Worm (Caenorhabditis elegans) whole organism, young adult: ENCODE measurements around the gene F45C12.17.

ENCODE experiments used
- B0019.2 ChIP-seq: fragments of 200-800 bp; sonication (Bioruptor generic); conservative IDR thresholded peaks from 2 replicates; pipeline ENCODE4 v1.3.6; 2022; ENCODE audit warnings: missing genetic modification reagents, missing genetic modification characterization, missing compliant biosample characterization
- B0261.1 ChIP-seq: sonication (generic microtip); optimal IDR thresholded peaks from 2 replicates; lab custom pipeline; 2016; ENCODE audit warnings: mild to moderate bottlenecking, missing genetic modification characterization, moderate library complexity, missing compliant biosample characterization
- C17E4.6 ChIP-seq: fragments of 200-800 bp; sonication (Bioruptor generic); IDR thresholded peaks from 2 replicates; pipeline ENCODE4 v1.3.6; 2022; ENCODE audit warnings: missing genetic modification reagents, missing genetic modification characterization, missing compliant biosample characterization
- F10E7.11 ChIP-seq: sonication (generic microtip); optimal IDR thresholded peaks from 2 replicates; lab custom pipeline; 2017; ENCODE audit warnings: mild to moderate bottlenecking, missing genetic modification characterization, moderate library complexity, missing compliant biosample characterization
- F22D6.2 ChIP-seq: sonication (generic microtip); optimal IDR thresholded peaks from 2 replicates; lab custom pipeline; 2016; ENCODE audit warnings: mild to moderate bottlenecking, missing genetic modification characterization, missing compliant biosample characterization
- F49E8.2 ChIP-seq: sonication (generic microtip); optimal IDR thresholded peaks from 3 replicates; lab custom pipeline; 2017; ENCODE audit warnings: missing genetic modification characterization, mild to moderate bottlenecking, missing compliant biosample characterization, antibody characterized with exemption, moderate library complexity; ENCODE audit not compliant: insufficient read depth
- F52B5.7 ChIP-seq: sonication (generic microtip); optimal IDR thresholded peaks from 2 replicates; lab custom pipeline; 2016; ENCODE audit warnings: mild to moderate bottlenecking, missing genetic modification characterization, missing compliant biosample characterization
- K12H6.12 ChIP-seq: fragments of 200-800 bp; sonication (Bioruptor generic); optimal IDR thresholded peaks from 2 replicates; lab custom pipeline; 2018; ENCODE audit warnings: mild to moderate bottlenecking, missing genetic modification characterization, missing compliant biosample characterization
- T07F8.4 ChIP-seq: sonication (generic microtip); optimal IDR thresholded peaks from 2 replicates; lab custom pipeline; 2016; ENCODE audit warnings: mild to moderate bottlenecking, missing genetic modification characterization, moderate library complexity, missing compliant biosample characterization
- aptf-2 ChIP-seq: fragments of 200-800 bp; sonication (Bioruptor generic); conservative IDR thresholded peaks from 2 replicates; pipeline ENCODE4 v1.3.6; 2022; ENCODE audit warnings: missing genetic modification reagents, missing genetic modification characterization, missing compliant biosample characterization
- bed-1 ChIP-seq: fragments of 200-800 bp; sonication (Bioruptor generic); IDR thresholded peaks from 2 replicates; pipeline ENCODE4 v1.3.6; 2022; ENCODE audit warnings: missing genetic modification reagents, missing genetic modification characterization, missing compliant biosample characterization
- ceh-79 ChIP-seq: sonication (generic microtip); optimal IDR thresholded peaks from 2 replicates; lab custom pipeline; 2017; ENCODE audit warnings: mild to moderate bottlenecking, missing genetic modification characterization, missing compliant biosample characterization
- chd-7 ChIP-seq: sonication (generic microtip); optimal IDR thresholded peaks from 2 replicates; lab custom pipeline; 2016; ENCODE audit warnings: mild to moderate bottlenecking, missing genetic modification characterization, moderate library complexity, missing compliant biosample characterization
- die-1 ChIP-seq: sonication (generic microtip); optimal IDR thresholded peaks from 2 replicates; lab custom pipeline; 2016; ENCODE audit warnings: missing genotype, mild to moderate bottlenecking, missing genetic modification characterization, missing compliant biosample characterization
- dox-1 ChIP-seq: fragments of 200-800 bp; sonication (Bioruptor generic); IDR thresholded peaks from 2 replicates; pipeline ENCODE4 v1.3.6; 2022; ENCODE audit warnings: missing genetic modification reagents, missing genetic modification characterization, missing compliant biosample characterization
- efl-1 ChIP-seq: fragments of 150-350 bp; optimal IDR thresholded peaks from 2 replicates; lab custom pipeline; 2014; ENCODE audit warnings: missing biosample characterization, missing genetic modification reagents, missing genetic modification characterization
- egl-18 ChIP-seq: fragments of 200-800 bp; sonication (Bioruptor generic); IDR thresholded peaks from 2 replicates; pipeline ENCODE4 v1.3.6; 2022; ENCODE audit warnings: missing genetic modification reagents, missing genetic modification characterization, missing compliant biosample characterization
- gei-17 ChIP-seq: fragments of 200-800 bp; sonication (Bioruptor generic); optimal IDR thresholded peaks from 2 replicates; lab custom pipeline; 2018; ENCODE audit warnings: mild to moderate bottlenecking, missing genetic modification characterization, missing compliant biosample characterization
- hlh-12 ChIP-seq: sonication (generic microtip); optimal IDR thresholded peaks from 2 replicates; lab custom pipeline; 2016; ENCODE audit warnings: missing genetic modification characterization, missing compliant biosample characterization
- hmg-1.2 ChIP-seq: fragments of 200-800 bp; sonication (Bioruptor generic); IDR thresholded peaks from 2 replicates; pipeline ENCODE4 v1.3.6; 2022; ENCODE audit warnings: missing genetic modification reagents, missing genetic modification characterization, missing compliant biosample characterization
- lin-26 ChIP-seq: fragments of 200-800 bp; sonication (Bioruptor generic); IDR thresholded peaks from 2 replicates; pipeline ENCODE4 v1.3.6; 2022; ENCODE audit warnings: missing genetic modification reagents, missing genetic modification characterization, missing compliant biosample characterization
- lin-35 ChIP-seq, 3 experiments: fragments of 150-350 bp in 2 of 3; sonication (generic microtip) in 1 of 3; optimal IDR thresholded peaks; 2 replicates each; lab custom pipeline; 2014 to 2018; ENCODE audit warnings: missing biosample characterization in 3 of 3, missing genetic modification characterization in 3 of 3, missing genetic modification reagents in 3 of 3
- lin-40 ChIP-seq: sonication (generic microtip); optimal IDR thresholded peaks from 2 replicates; lab custom pipeline; 2016; ENCODE audit warnings: missing genetic modification characterization, mild to moderate bottlenecking, missing compliant biosample characterization, missing genotype, missing genetic modification reagents
- madf-10 ChIP-seq: sonication (generic microtip); optimal IDR thresholded peaks from 2 replicates; lab custom pipeline; 2016; ENCODE audit warnings: mild to moderate bottlenecking, missing genetic modification characterization, missing compliant biosample characterization
- madf-6 ChIP-seq: fragments of 200-800 bp; sonication (Bioruptor generic); IDR thresholded peaks from 2 replicates; pipeline ENCODE4 v1.3.6; 2022; ENCODE audit warnings: missing genetic modification reagents, missing genetic modification characterization, missing compliant biosample characterization
- mes-4 ChIP-seq: sonication (generic microtip); optimal IDR thresholded peaks from 2 replicates; lab custom pipeline; 2016; ENCODE audit warnings: missing genotype, missing genetic modification characterization, missing compliant biosample characterization
- nfya-1 ChIP-seq: sonication (generic microtip); optimal IDR thresholded peaks from 2 replicates; lab custom pipeline; 2017; ENCODE audit warnings: antibody characterized with exemption, missing compliant biosample characterization, missing genetic modification characterization, borderline replicate concordance; ENCODE audit not compliant: insufficient read depth
- repo-1 ChIP-seq: sonication (generic microtip); optimal IDR thresholded peaks from 2 replicates; lab custom pipeline; 2017; ENCODE audit warnings: mild to moderate bottlenecking, missing genetic modification characterization, missing compliant biosample characterization
- sea-2 ChIP-seq: fragments of 200-800 bp; sonication (Bioruptor generic); IDR thresholded peaks from 2 replicates; pipeline ENCODE4 v1.3.6; 2022; ENCODE audit warnings: missing genetic modification characterization, missing compliant biosample characterization
- snpc-1.1 ChIP-seq: sonication (generic microtip); optimal IDR thresholded peaks from 2 replicates; lab custom pipeline; 2017; ENCODE audit warnings: missing genetic modification characterization, mild to moderate bottlenecking, missing compliant biosample characterization, antibody characterized with exemption, moderate library complexity, missing genotype, missing genetic modification reagents; ENCODE audit not compliant: insufficient read depth
- snpc-3.4 ChIP-seq: sonication (generic microtip); optimal IDR thresholded peaks from 2 replicates; lab custom pipeline; 2017; ENCODE audit warnings: missing genetic modification characterization, mild to moderate bottlenecking, missing compliant biosample characterization, antibody characterized with exemption, moderate library complexity, missing genotype, missing genetic modification reagents
- somi-1 ChIP-seq: fragments of 200-800 bp; sonication (Bioruptor generic); optimal IDR thresholded peaks from 2 replicates; lab custom pipeline; 2018; ENCODE audit warnings: mild to moderate bottlenecking, missing genetic modification characterization, missing compliant biosample characterization
- tbp1 ChIP-seq: fragments of 200-800 bp; sonication (Bioruptor generic); optimal IDR thresholded peaks from 2 replicates; lab custom pipeline; 2018; ENCODE audit warnings: mild to moderate bottlenecking, missing genetic modification characterization, missing compliant biosample characterization
- tlf-1 ChIP-seq: fragments of 200-800 bp; sonication (Bioruptor generic); optimal IDR thresholded peaks from 2 replicates; lab custom pipeline; 2018; ENCODE audit warnings: mild to moderate bottlenecking, missing genetic modification characterization, missing compliant biosample characterization
- unc-62 ChIP-seq: fragments of 150-350 bp; optimal IDR thresholded peaks from 2 replicates; lab custom pipeline; 2014; ENCODE audit warnings: missing biosample characterization, missing genetic modification reagents, missing genetic modification characterization
- ztf-25 ChIP-seq: fragments of 200-800 bp; sonication (Bioruptor generic); IDR thresholded peaks from 2 replicates; pipeline ENCODE4 v1.3.6; 2022; ENCODE audit warnings: missing genetic modification reagents, missing genetic modification characterization, missing compliant biosample characterization

F45C12.17 gene

DNA sequence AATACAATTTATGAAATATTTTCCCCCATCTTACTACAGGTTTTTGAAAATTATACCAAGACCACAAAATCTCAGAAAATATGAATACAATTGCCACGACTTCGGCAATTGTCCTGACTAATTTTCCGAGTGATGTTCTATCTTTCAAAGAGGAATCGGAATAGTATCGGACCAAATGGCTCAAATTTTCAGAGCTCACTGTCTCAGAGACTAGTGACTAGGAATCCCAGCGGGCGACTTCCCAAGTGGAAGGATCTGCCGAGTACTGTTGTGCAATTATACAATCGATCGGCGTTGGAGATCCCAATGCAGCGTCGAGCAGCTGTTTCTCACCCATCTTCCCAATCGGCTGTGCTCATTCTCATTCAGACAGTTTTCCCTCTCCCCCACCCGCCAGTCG lies at the start of gene F45C12.17:
Gene F45C12.17 (plus strand): TSS at position 377 of the 400 bp plus-strand sequence.
- TF ChIP-seq T07F8.4: no peak
- no peak for TF ChIP-seq ceh-79 (tag; lab: Kevin White, UChicago)
- no peak for TF ChIP-seq gei-17 (GFP tag; lab: Kevin White, UChicago)
- no peak for TF ChIP-seq sea-2 (GFP tag; lab: Robert Waterston, UW)
- no peak for TF ChIP-seq F49E8.2 (tag; lab: Kevin White, UChicago)
- TF ChIP-seq B0261.1 (tag; lab: Kevin White, UChicago): no peak
- TF ChIP-seq madf-6 (GFP tag; lab: Robert Waterston, UW): no peak
- TF ChIP-seq unc-62 (GFP tag; lab: Kevin White, UChicago): no peak
- no peak for TF ChIP-seq snpc-3.4 (tag; lab: Kevin White, UChicago)
- TF ChIP-seq F22D6.2 (tag; lab: Kevin White, UChicago): no peak
- no peak for TF ChIP-seq tlf-1 (GFP tag; lab: Kevin White, UChicago)
- TF ChIP-seq mes-4 (tag; lab: Kevin White, UChicago): no peak
- TF ChIP-seq egl-18: no peak
- TF ChIP-seq, all 124 proteins: peak for 0

DNA sequence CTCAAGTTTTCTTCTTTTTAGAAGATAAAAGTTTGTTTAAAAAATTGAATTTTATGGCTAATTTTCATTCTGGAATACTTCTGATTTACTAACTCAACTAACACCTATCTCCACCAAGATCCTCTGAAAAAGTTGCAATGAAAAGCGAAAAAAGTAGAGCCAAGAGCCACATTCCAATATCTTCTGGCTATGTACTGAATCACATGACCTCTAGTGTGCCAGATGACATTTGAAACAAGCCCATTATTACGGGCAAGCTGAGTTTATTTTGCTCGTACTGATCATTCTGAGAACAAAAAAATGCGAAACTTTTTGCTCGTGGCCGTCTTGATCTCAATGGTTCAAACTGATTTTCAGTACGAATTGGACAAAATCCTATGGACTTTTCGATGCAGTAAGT lies 46.8 kb upstream of the F45C12.17 start, which contains the start of gene irld-36:
Gene irld-36 (plus strand): TSS at position 301 of the 400 bp plus-strand sequence.
- TF ChIP-seq bed-1 (GFP tag; lab: Robert Waterston, UW): no peak
- TF ChIP-seq dox-1: no peak
- TF ChIP-seq ztf-25 (GFP tag; lab: Robert Waterston, UW): no peak
- no peak for TF ChIP-seq die-1 (tag; lab: Kevin White, UChicago)
- no peak for TF ChIP-seq madf-10 (tag; lab: Kevin White, UChicago)
- no peak for TF ChIP-seq lin-26 (GFP tag; lab: Robert Waterston, UW)
- TF ChIP-seq mes-4 (tag; lab: Kevin White, UChicago): no peak
- no peak for TF ChIP-seq aptf-2 (GFP tag; lab: Robert Waterston, UW)
- TF ChIP-seq nfya-1 (tag; lab: Kevin White, UChicago): no peak
- TF ChIP-seq tbp1 (GFP tag; lab: Kevin White, UChicago): no peak
- no peak for TF ChIP-seq ceh-79 (tag; lab: Kevin White, UChicago)
- no peak for TF ChIP-seq repo-1 (tag; lab: Kevin White, UChicago)
- TF ChIP-seq chd-7 (tag; lab: Kevin White, UChicago): no peak
- TF ChIP-seq sea-2 (GFP tag; lab: Robert Waterston, UW): no peak
- no peak for TF ChIP-seq efl-1
- TF ChIP-seq B0019.2 (GFP tag; lab: Robert Waterston, UW): no peak
- TF ChIP-seq hmg-1.2: no peak
- no peak for TF ChIP-seq C17E4.6
- no peak for TF ChIP-seq snpc-1.1 (tag; lab: Kevin White, UChicago)
- TF ChIP-seq F52B5.7 (tag; lab: Kevin White, UChicago): no peak

DNA sequence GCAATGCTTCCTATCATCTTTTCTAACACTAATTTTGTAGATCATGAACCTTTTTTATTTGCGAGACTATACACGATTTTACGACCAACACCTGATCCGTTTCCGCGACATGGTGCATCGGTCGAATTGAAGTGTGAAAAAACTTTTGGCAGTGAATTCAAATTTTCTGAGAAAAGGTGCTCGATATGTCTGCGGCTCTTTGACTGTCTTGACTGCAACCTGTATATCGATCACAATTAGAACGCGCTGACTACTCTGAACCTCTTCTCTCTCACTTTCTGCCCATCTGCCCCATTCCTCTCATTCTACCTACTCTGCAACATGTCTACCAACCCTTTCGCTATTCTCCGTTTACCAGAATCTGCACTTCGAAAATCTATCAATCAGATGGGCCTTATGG lies 43.7 kb upstream of the F45C12.17 start, which contains the start of gene fbxb-26:
Gene fbxb-26 (plus strand): TSS at position 301 of the 400 bp plus-strand sequence.
- TF ChIP-seq tlf-1 (GFP tag; lab: Kevin White, UChicago) (no peak), F10E7.11 (no peak), K12H6.12 (tag; lab: Kevin White, UChicago) (no peak), lin-35 (GFP tag; optimal IDR thresholded peaks at IDR 0.05; lab: Kevin White, UChicago) (no peak), hlh-12 (no peak), lin-40 (tag; lab: Kevin White, UChicago) (no peak), somi-1 (GFP tag; lab: Kevin White, UChicago) (no peak)
